Worm (Caenorhabditis elegans): ENCODE data around the gene flp-13.
A peak's percentile ranks its signal among the peaks of the same experiment; 100 is the strongest.

The flp-13 gene

ce11 chrIV:7653198-7653597 lies 45.0 kb downstream of the flp-13 start:
- TF ChIP-seq mxl-2 (GFP tag; conservative IDR thresholded peaks at IDR 0.05) (no peak), D1046.2 (GFP tag; IDR thresholded peaks at IDR 0.05) (no peak), F26F4.8 (GFP tag; conservative IDR thresholded peaks at IDR 0.05) (no peak), mdt-29 (GFP tag; IDR thresholded peaks at IDR 0.05) (no peak), nhr-28 (tag; optimal IDR thresholded peaks at IDR 0.05) (peak; percentile 73), nhr-48 (tag; optimal IDR thresholded peaks at IDR 0.05) (no peak), gei-8 (GFP tag; optimal IDR thresholded peaks at IDR 0.05) (no peak), snpc-1.2 (GFP tag; IDR thresholded peaks at IDR 0.05) (no peak), snpc-4 (tag; optimal IDR thresholded peaks at IDR 0.05) (no peak), pqm-1 (tag; optimal IDR thresholded peaks at IDR 0.05) (peak; percentile 23), dmd-8 (GFP tag; IDR thresholded peaks at IDR 0.05) (no peak), daf-16 (GFP tag; optimal IDR thresholded peaks at IDR 0.05) (no peak), daf-16 (tag; optimal IDR thresholded peaks at IDR 0.05) (no peak)

DNA sequence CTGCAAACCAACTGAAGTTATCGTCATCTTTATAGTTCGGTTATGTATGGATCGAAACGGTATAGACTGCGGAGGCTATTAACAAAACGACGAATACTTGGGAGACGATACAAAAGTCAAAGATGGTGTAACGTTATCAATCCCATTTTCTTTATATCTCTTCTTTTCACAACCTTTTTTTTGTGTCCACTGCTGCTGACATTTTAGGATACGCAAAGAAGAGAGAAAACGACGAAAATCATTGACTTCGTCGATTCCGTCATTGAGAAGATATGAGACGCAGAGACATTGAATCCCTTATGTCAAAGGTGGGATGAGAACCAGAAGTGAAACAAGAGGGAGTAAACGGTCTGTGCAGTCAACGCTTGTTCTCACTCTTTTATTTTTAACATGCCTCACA lies 47.1 kb downstream of the flp-13 start, which contains the start of gene cima-1:
Gene cima-1 (plus strand): TSS at position 340 of the 400 bp plus-strand sequence.
- TF ChIP-seq nhr-28 (tag; optimal IDR thresholded peaks at IDR 0.05) (peak; percentile 83), R02D3.7 (tag; optimal IDR thresholded peaks at IDR 0.05) (no peak)

ce11 chrIV:7650433-7650832 lies 47.8 kb downstream of the flp-13 start:
- TF ChIP-seq nhr-76 (tag; optimal IDR thresholded peaks at IDR 0.05) (no peak), ztf-11 (tag; optimal IDR thresholded peaks at IDR 0.05) (no peak), lsy-2 (tag; optimal IDR thresholded peaks at IDR 0.05) (no peak), daf-12 (tag; optimal IDR thresholded peaks at IDR 0.05) (no peak)
